Worm (Caenorhabditis elegans) whole organism, L1 larva: Measurements from ENCODE around the gene puf-8.

Experiments used
- C16A3.4 ChIP-seq: fragments of 150-350 bp; optimal IDR thresholded peaks from 2 replicates; lab custom pipeline; 2014; ENCODE audit warnings: missing biosample characterization, missing genetic modification characterization
- blmp-1 ChIP-seq: fragments of 150-350 bp; optimal IDR thresholded peaks from 2 replicates; lab custom pipeline; 2014; ENCODE audit warnings: missing biosample characterization, missing genetic modification characterization
- ceh-8 ChIP-seq: fragments of 200-800 bp; sonication (Bioruptor generic); optimal IDR thresholded peaks from 2 replicates; lab custom pipeline; 2018; ENCODE audit warnings: mild to moderate bottlenecking, missing genetic modification characterization, moderate library complexity, missing compliant biosample characterization
- dpl-1 ChIP-seq, 3 experiments: fragments of 150-350 bp in 2 of 3; sonication (generic microtip) in 1 of 3; optimal IDR thresholded peaks; 2 replicates each; lab custom pipeline; 2014 to 2017; ENCODE audit warnings: missing biosample characterization in 3 of 3, missing genetic modification characterization in 3 of 3, missing genetic modification reagents in 3 of 3
- efl-1 ChIP-seq, 4 experiments: fragments of 150-350 bp; optimal IDR thresholded peaks in 3 of 4; peaks in 1 of 4; 1 replicate in 1 of 4; 2 replicates in 3 of 4; lab custom pipeline; 2014; ENCODE audit warnings: missing biosample characterization in 2 of 4, missing genetic modification characterization in 2 of 4, missing genetic modification reagents in 2 of 4
- elt-2 ChIP-seq: sonication (generic microtip); optimal IDR thresholded peaks from 2 replicates; lab custom pipeline; 2016; ENCODE audit warnings: missing genetic modification characterization, mild to moderate bottlenecking, inconsistent platforms, missing compliant biosample characterization, missing genetic modification reagents
- elt-3 ChIP-seq, 6 experiments: fragments of 150-350 bp in 1 of 6; sonication (generic microtip); optimal IDR thresholded peaks; 2 replicates each; lab custom pipeline; 2017 to 2018; ENCODE audit warnings: missing biosample characterization in 6 of 6, missing genetic modification characterization in 6 of 6, inconsistent platforms in 1 of 6
- fkh-10 ChIP-seq: sonication (generic microtip); optimal IDR thresholded peaks from 2 replicates; lab custom pipeline; 2017; ENCODE audit warnings: missing biosample characterization, missing genetic modification reagents, missing genetic modification characterization
- fos-1 ChIP-seq: fragments of 150-350 bp; optimal IDR thresholded peaks from 2 replicates; lab custom pipeline; 2014; ENCODE audit warnings: missing biosample characterization, missing genetic modification characterization
- hlh-17 ChIP-seq: fragments of 200-800 bp; sonication (Bioruptor generic); optimal IDR thresholded peaks from 2 replicates; lab custom pipeline; 2018; ENCODE audit warnings: missing genetic modification characterization, mild to moderate bottlenecking, missing compliant biosample characterization, moderate library complexity, borderline replicate concordance
- irx-1 ChIP-seq: sonication (generic microtip); optimal IDR thresholded peaks from 2 replicates; lab custom pipeline; 2016; ENCODE audit warnings: missing genetic modification characterization, missing compliant biosample characterization
- jun-1 ChIP-seq: fragments of 150-350 bp; optimal IDR thresholded peaks from 2 replicates; lab custom pipeline; 2014; ENCODE audit warnings: missing biosample characterization, missing genetic modification reagents, missing genetic modification characterization
- lin-35 ChIP-seq, 2 experiments: fragments of 150-350 bp; optimal IDR thresholded peaks; 2 replicates each; lab custom pipeline; 2014; ENCODE audit warnings: missing biosample characterization in 2 of 2, missing genetic modification characterization in 2 of 2, missing genetic modification reagents in 2 of 2
- lir-3 ChIP-seq: sonication (generic microtip); optimal IDR thresholded peaks from 2 replicates; lab custom pipeline; 2016; ENCODE audit warnings: mild to moderate bottlenecking, missing genetic modification characterization, moderate library complexity, missing compliant biosample characterization; ENCODE audit not compliant: poor library complexity
- lsy-2 ChIP-seq, 2 experiments: fragments of 150-350 bp; optimal IDR thresholded peaks; 2 replicates each; lab custom pipeline; 2014; ENCODE audit warnings: missing biosample characterization in 2 of 2, missing genetic modification characterization in 2 of 2
- mdl-1 ChIP-seq, 2 experiments: fragments of 150-350 bp; optimal IDR thresholded peaks; 2 replicates each; lab custom pipeline; 2014 to 2017; ENCODE audit warnings: missing biosample characterization in 2 of 2, missing genetic modification characterization in 2 of 2, inconsistent platforms in 1 of 2
- mep-1 ChIP-seq: fragments of 150-350 bp; optimal IDR thresholded peaks from 2 replicates; lab custom pipeline; 2014; ENCODE audit warnings: missing biosample characterization, missing genetic modification characterization
- nhr-20 ChIP-seq: sonication (generic microtip); optimal IDR thresholded peaks from 2 replicates; lab custom pipeline; 2016; ENCODE audit warnings: mild to moderate bottlenecking, missing genetic modification characterization, missing compliant biosample characterization
- nhr-237 ChIP-seq: fragments of 150-350 bp; optimal IDR thresholded peaks from 2 replicates; lab custom pipeline; 2014; ENCODE audit warnings: missing biosample characterization, missing genetic modification characterization
- nhr-28 ChIP-seq: fragments of 150-350 bp; optimal IDR thresholded peaks from 2 replicates; lab custom pipeline; 2014; ENCODE audit warnings: missing biosample characterization, missing genetic modification characterization
- nhr-77 ChIP-seq: fragments of 150-350 bp; optimal IDR thresholded peaks from 2 replicates; lab custom pipeline; 2014; ENCODE audit warnings: missing biosample characterization, missing genetic modification characterization
- nhr-85 ChIP-seq: sonication (generic microtip); peaks from one replicate; lab custom pipeline; 2016; ENCODE audit warnings: missing genetic modification characterization, inconsistent platforms, missing compliant biosample characterization
- nhr-90 ChIP-seq: sonication (generic microtip); optimal IDR thresholded peaks from 2 replicates; lab custom pipeline; 2016; ENCODE audit warnings: mild to moderate bottlenecking, missing genetic modification characterization, missing compliant biosample characterization; ENCODE audit not compliant: poor library complexity
- pag-3 ChIP-seq: sonication (generic microtip); optimal IDR thresholded peaks from 2 replicates; lab custom pipeline; 2017; ENCODE audit warnings: missing genetic modification characterization, mild to moderate bottlenecking, missing compliant biosample characterization, antibody characterized with exemption, borderline replicate concordance; ENCODE audit not compliant: insufficient read depth
- snu-23 ChIP-seq: sonication (generic microtip); optimal IDR thresholded peaks from 2 replicates; lab custom pipeline; 2016; ENCODE audit warnings: missing genetic modification characterization, missing compliant biosample characterization
- sptf-1 ChIP-seq: fragments of 150-350 bp; optimal IDR thresholded peaks from 2 replicates; lab custom pipeline; 2014; ENCODE audit warnings: missing biosample characterization, missing genetic modification characterization
- unc-130 ChIP-seq: fragments of 150-350 bp; optimal IDR thresholded peaks from 2 replicates; lab custom pipeline; 2017; ENCODE audit warnings: missing biosample characterization, missing genetic modification characterization, inconsistent platforms
- unc-86 ChIP-seq: sonication (generic microtip); optimal IDR thresholded peaks from 2 replicates; lab custom pipeline; 2016; ENCODE audit warnings: missing genetic modification characterization, missing compliant biosample characterization

Gene puf-8

ce11 chrII:7255614-7256162 is 42.4 kb downstream of the puf-8 start, which contains the start of gene F32A5.8:
F32A5.8 (plus strand) TSS chrII:7256112.
- peak; percentile 18 for TF ChIP-seq nhr-20 (tag; lab: Kevin White, UChicago)
- peak; percentile 58 for TF ChIP-seq elt-2 (tag; lab: Kevin White, UChicago)
- no peak for TF ChIP-seq mdl-1 (tag; optimal IDR thresholded peaks at IDR 0.05; lab: Kevin White, UChicago)
- no peak for TF ChIP-seq sptf-1
- TF ChIP-seq blmp-1 (tag; lab: Kevin White, UChicago) = peak; percentile 3
- no peak for TF ChIP-seq ceh-8 (GFP tag; lab: Kevin White, UChicago)
- no peak for TF ChIP-seq irx-1
- TF ChIP-seq lin-35 (GFP tag; optimal IDR thresholded peaks at IDR 0.05; lab: Kevin White, UChicago) = peak in 1 of 2 experiments; percentile 30
- peak; percentile 1 for TF ChIP-seq nhr-90 (tag; lab: Kevin White, UChicago)
- TF ChIP-seq fkh-10 = no peak
- no peak for TF ChIP-seq nhr-237 (tag; lab: Kevin White, UChicago)
- no peak for TF ChIP-seq fos-1
- peak; percentile 21 for TF ChIP-seq nhr-85 (tag; lab: Kevin White, UChicago)
- no peak for TF ChIP-seq nhr-28 (tag; lab: Kevin White, UChicago)
- peak; percentile 23 for TF ChIP-seq nhr-77
- TF ChIP-seq lir-3 (tag; lab: Kevin White, UChicago) = peak; percentile 14

ce11 chrII:7253073-7253472 is 45.0 kb downstream of the puf-8 start, which contains the start of gene lsm-4:
lsm-4 (minus strand) TSS chrII:7253163.
- TF ChIP-seq jun-1 (tag; lab: Kevin White, UChicago) (no peak), lsy-2 (tag; optimal IDR thresholded peaks at IDR 0.05; lab: Kevin White, UChicago) (peak in 1 of 2 experiments; percentile 12), nhr-85 (tag; lab: Kevin White, UChicago) (no peak), efl-1 (optimal IDR thresholded peaks at IDR 0.05; lab: Kevin White, UChicago) (peak in 1 of 2 experiments; percentile 27), efl-1 (GFP tag; optimal IDR thresholded peaks at IDR 0.05 in 1 of 2; lab: Kevin White, UChicago) (peak in 1 of 2 experiments; percentile 3), C16A3.4 (peak; percentile 6), nhr-77 (no peak), pag-3 (no peak), mep-1 (tag; lab: Kevin White, UChicago) (peak; percentile 2), dpl-1 (GFP tag; optimal IDR thresholded peaks at IDR 0.05; lab: Kevin White, UChicago) (peak in 1 of 3 experiments; percentile 20), lin-35 (GFP tag; optimal IDR thresholded peaks at IDR 0.05; lab: Kevin White, UChicago) (peak in 1 of 2 experiments; percentile 27), blmp-1 (tag; lab: Kevin White, UChicago) (peak; percentile 28), nhr-20 (tag; lab: Kevin White, UChicago) (peak; percentile 40)

- peak; percentile 12 for TF ChIP-seq snu-23 (GFP tag; lab: Kevin White, UChicago)
- TF ChIP-seq elt-2 (tag; lab: Kevin White, UChicago) = peak; percentile 45
- no peak for TF ChIP-seq unc-86
- peak in 1 of 6 experiments; percentile 29 for TF ChIP-seq elt-3 (tag; optimal IDR thresholded peaks at IDR 0.05; lab: Kevin White, UChicago)
- TF ChIP-seq unc-130 (tag; lab: Kevin White, UChicago) = no peak
- TF ChIP-seq nhr-20 (tag; lab: Kevin White, UChicago) = peak; percentile 85
- TF ChIP-seq lin-35 (GFP tag; optimal IDR thresholded peaks at IDR 0.05; lab: Kevin White, UChicago) = peak in 1 of 2 experiments; percentile 14
- no peak for TF ChIP-seq hlh-17 (GFP tag; lab: Kevin White, UChicago)
- no peak for TF ChIP-seq efl-1 (optimal IDR thresholded peaks at IDR 0.05; lab: Kevin White, UChicago)
- TF ChIP-seq efl-1 (GFP tag; optimal IDR thresholded peaks at IDR 0.05 in 1 of 2; lab: Kevin White, UChicago) = peak in 1 of 2 experiments; percentile 78
Observed at ce11 chrII:7251978-7252377, 46.1 kb downstream of the puf-8 start, which contains the start of the genes prx-13 and ada-2. prx-13 (minus strand) TSS chrII:7252015. ada-2 (plus strand) TSS chrII:7252259.
